Fruit fly (Drosophila melanogaster) whole organism, embryonic: ENCODE results near the gene mRpL13.

Experiments
- Atf6 ChIP-seq: fragments of 200-800 bp; sonication (Bioruptor generic); IDR thresholded peaks from 2 replicates; pipeline ENCODE4 v1.3.6; 2022; ENCODE audit warnings: missing biosample characterization, missing genetic modification characterization
- BEAF-32 ChIP-seq: fragments of 200-800 bp; sonication (Bioruptor generic); optimal IDR thresholded peaks from 3 replicates; lab custom pipeline; 2017; ENCODE audit warnings: missing biosample characterization, missing genetic modification characterization, mild to moderate bottlenecking, moderate library complexity, missing genetic modification reagents
- CG10979 ChIP-seq: fragments of 200-800 bp; sonication (Bioruptor generic); optimal IDR thresholded peaks from 2 replicates; lab custom pipeline; 2018; ENCODE audit warnings: missing biosample characterization, mild to moderate bottlenecking, missing genetic modification characterization, moderate library complexity
- CG11504 ChIP-seq: fragments of 200-800 bp; sonication (Bioruptor generic); optimal IDR thresholded peaks from 3 replicates; lab custom pipeline; 2019; ENCODE audit warnings: missing biosample characterization, mild to moderate bottlenecking, missing genetic modification characterization, moderate library complexity
- CG12744 ChIP-seq: fragments of 200-800 bp; sonication (Bioruptor generic); optimal IDR thresholded peaks from 2 replicates; lab custom pipeline; 2016; ENCODE audit warnings: missing biosample characterization, missing genetic modification characterization
- CG12942 ChIP-seq: fragments of 200-800 bp; sonication (Bioruptor generic); optimal IDR thresholded peaks from 3 replicates; lab custom pipeline; 2016; ENCODE audit warnings: missing biosample characterization, missing genetic modification characterization
- CG13424 ChIP-seq: fragments of 200-800 bp; sonication (Bioruptor generic); optimal IDR thresholded peaks from 2 replicates; lab custom pipeline; 2019; ENCODE audit warnings: missing biosample characterization, mild to moderate bottlenecking, missing genetic modification characterization, moderate library complexity
- CG1602 ChIP-seq: fragments of 200-800 bp; sonication (Bioruptor generic); optimal IDR thresholded peaks from 3 replicates; lab custom pipeline; 2016; ENCODE audit warnings: missing biosample characterization, missing genetic modification characterization
- CG16863 ChIP-seq: fragments of 200-800 bp; sonication (Bioruptor generic); optimal IDR thresholded peaks from 3 replicates; lab custom pipeline; 2016; ENCODE audit warnings: missing biosample characterization, missing genetic modification characterization
- CG17328 ChIP-seq: fragments of 200-800 bp; sonication (Bioruptor generic); IDR thresholded peaks from 2 replicates; pipeline ENCODE4 v1.3.6; 2022; ENCODE audit warnings: missing biosample characterization, missing genetic modification characterization
- CG17359 ChIP-seq: fragments of 200-800 bp; sonication (Bioruptor generic); optimal IDR thresholded peaks from 3 replicates; lab custom pipeline; 2018; ENCODE audit warnings: missing biosample characterization, mild to moderate bottlenecking, missing genetic modification characterization, moderate library complexity
- CG18619 ChIP-seq: fragments of 200-800 bp; sonication (Bioruptor generic); optimal IDR thresholded peaks from 3 replicates; lab custom pipeline; 2017; ENCODE audit warnings: missing biosample characterization, mild to moderate bottlenecking, missing genetic modification characterization
- CG3065 ChIP-seq: fragments of 200-800 bp; sonication (Bioruptor generic); optimal IDR thresholded peaks from 2 replicates; lab custom pipeline; 2016; ENCODE audit warnings: missing biosample characterization, missing genetic modification characterization
- CG3281 ChIP-seq: fragments of 200-800 bp; sonication (Bioruptor generic); optimal IDR thresholded peaks from 3 replicates; lab custom pipeline; 2017; ENCODE audit warnings: missing biosample characterization, mild to moderate bottlenecking, missing genetic modification characterization
- CG3726 ChIP-seq: fragments of 200-800 bp; sonication (Bioruptor generic); IDR thresholded peaks from 3 replicates; pipeline ENCODE4, ENCODE4 v1.3.6; 2022; ENCODE audit warnings: missing biosample characterization, missing genetic modification characterization
- CG3995 ChIP-seq: fragments of 200-800 bp; sonication (Bioruptor generic); optimal IDR thresholded peaks from 3 replicates; lab custom pipeline; 2016; ENCODE audit warnings: missing biosample characterization, missing genetic modification characterization
- CG43689 ChIP-seq: fragments of 200-800 bp; sonication (Bioruptor generic); IDR thresholded peaks from 2 replicates; pipeline ENCODE4 v1.3.6; 2022; ENCODE audit warnings: missing biosample characterization, missing genetic modification characterization
- CG4730 ChIP-seq: fragments of 200-800 bp; sonication (Bioruptor generic); IDR thresholded peaks from 2 replicates; pipeline ENCODE4 v1.3.6; 2022; ENCODE audit warnings: missing biosample characterization, missing genetic modification characterization
- CG6813 ChIP-seq: fragments of 200-800 bp; sonication (Bioruptor generic); optimal IDR thresholded peaks from 2 replicates; lab custom pipeline; 2017; ENCODE audit warnings: missing biosample characterization, missing genetic modification characterization, mild to moderate bottlenecking, moderate library complexity, missing genetic modification reagents
- CG7839 ChIP-seq: fragments of 200-800 bp; sonication (Bioruptor generic); optimal IDR thresholded peaks from 3 replicates; lab custom pipeline; 2018; ENCODE audit warnings: missing biosample characterization, mild to moderate bottlenecking, missing genetic modification characterization, moderate library complexity
- CG7963 ChIP-seq: fragments of 200-800 bp; sonication (Bioruptor generic); IDR thresholded peaks from 3 replicates; pipeline ENCODE4 v1.3.6; 2022; ENCODE audit warnings: missing biosample characterization, missing genetic modification characterization; ENCODE audit not compliant: partially characterized antibody
- Drgx ChIP-seq: fragments of 200-800 bp; sonication (Bioruptor generic); IDR thresholded peaks from 2 replicates; pipeline ENCODE4 v1.3.6; 2022; ENCODE audit warnings: missing biosample characterization, missing genetic modification characterization
- Eip74EF ChIP-seq, 2 experiments: fragments of 200-800 bp in 1 of 2; fragments of >200 bp in 1 of 2; sonication (Bioruptor generic) in 1 of 2; optimal IDR thresholded peaks; 2 replicates each; lab custom pipeline; 2017 to 2019; ENCODE audit warnings: missing biosample characterization in 2 of 2, missing genetic modification characterization in 2 of 2, mild to moderate bottlenecking in 1 of 2, moderate library complexity in 1 of 2
- HLH4C ChIP-seq: fragments of 200-800 bp; sonication (Bioruptor generic); IDR thresholded peaks from 3 replicates; pipeline ENCODE4 v1.3.6; 2022; ENCODE audit warnings: missing biosample characterization, missing genetic modification characterization; ENCODE audit not compliant: partially characterized antibody
- Max ChIP-seq: fragments of 200-800 bp; sonication (Bioruptor generic); optimal IDR thresholded peaks from 2 replicates; lab custom pipeline; 2016; ENCODE audit warnings: missing biosample characterization, mild to moderate bottlenecking, missing genetic modification characterization
- NFAT ChIP-seq: fragments of 200-800 bp; sonication (Bioruptor generic); IDR thresholded peaks from 2 replicates; pipeline ENCODE4 v1.3.6; 2022; ENCODE audit warnings: missing biosample characterization, missing genetic modification characterization
- Opbp ChIP-seq: fragments of 200-800 bp; sonication (Bioruptor generic); IDR thresholded peaks from 3 replicates; pipeline ENCODE4 v1.3.6; 2022; ENCODE audit warnings: missing biosample characterization, missing genetic modification characterization; ENCODE audit not compliant: partially characterized antibody
- Sin3A ChIP-seq: fragments of >200 bp; optimal IDR thresholded peaks from 2 replicates; lab custom pipeline; 2018
- Tbp ChIP-seq: fragments of >200 bp; optimal IDR thresholded peaks from 2 replicates; lab custom pipeline; 2018; ENCODE audit warnings: missing biosample characterization, missing genetic modification characterization
- ash1 ChIP-seq: fragments of 200-800 bp; sonication (Bioruptor generic); optimal IDR thresholded peaks from 2 replicates; lab custom pipeline; 2018; ENCODE audit warnings: missing biosample characterization, mild to moderate bottlenecking, missing genetic modification characterization
- ato ChIP-seq: fragments of 200-800 bp; sonication (Bioruptor generic); IDR thresholded peaks from 2 replicates; pipeline ENCODE4 v1.3.6; 2022; ENCODE audit warnings: missing biosample characterization, missing genetic modification characterization; ENCODE audit not compliant: partially characterized antibody
- cato ChIP-seq: fragments of 200-800 bp; sonication (Bioruptor generic); optimal IDR thresholded peaks from 2 replicates; lab custom pipeline; 2016; ENCODE audit warnings: missing biosample characterization, missing genetic modification characterization, borderline replicate concordance
- croc ChIP-seq: fragments of 200-800 bp; sonication (Bioruptor generic); conservative IDR thresholded peaks from 3 replicates; pipeline ENCODE4 v1.3.6; 2022; ENCODE audit warnings: missing biosample characterization, missing genetic modification characterization
- crp ChIP-seq, 2 experiments: fragments of 200-800 bp; sonication (Bioruptor generic); optimal IDR thresholded peaks; 2 replicates in 1 of 2; 3 replicates in 1 of 2; lab custom pipeline; 2017; ENCODE audit warnings: missing biosample characterization in 2 of 2, missing genetic modification characterization in 2 of 2, mild to moderate bottlenecking in 1 of 2, moderate library complexity in 1 of 2
- fu2 ChIP-seq: fragments of 200-800 bp; sonication (Bioruptor generic); optimal IDR thresholded peaks from 2 replicates; lab custom pipeline; 2016; ENCODE audit warnings: missing biosample characterization, missing genetic modification characterization
- hbn ChIP-seq: fragments of 200-800 bp; sonication (Bioruptor generic); IDR thresholded peaks from 2 replicates; pipeline ENCODE4 v1.3.6; 2022; ENCODE audit warnings: missing biosample characterization, missing genetic modification characterization; ENCODE audit not compliant: partially characterized antibody
- ken ChIP-seq: fragments of 200-800 bp; sonication (Bioruptor generic); IDR thresholded peaks from 3 replicates; pipeline ENCODE4 v1.3.6; 2022; ENCODE audit warnings: missing biosample characterization, missing genetic modification characterization
- kni ChIP-seq: fragments of 200-800 bp; sonication (Bioruptor generic); optimal IDR thresholded peaks from 3 replicates; lab custom pipeline; 2017; ENCODE audit warnings: mild to moderate bottlenecking, missing biosample characterization, missing genetic modification reagents, missing genetic modification characterization
- knrl ChIP-seq: fragments of 200-800 bp; sonication (Bioruptor generic); IDR thresholded peaks from 3 replicates; pipeline ENCODE4 v1.3.6; 2022; ENCODE audit warnings: missing biosample characterization, missing genetic modification characterization; ENCODE audit not compliant: partially characterized antibody
- lmd ChIP-seq: fragments of 200-800 bp; sonication (Bioruptor generic); IDR thresholded peaks from 2 replicates; pipeline ENCODE4 v1.3.6; 2022; ENCODE audit warnings: missing biosample characterization, missing genetic modification characterization
- mam ChIP-seq: fragments of 200-800 bp; sonication (Bioruptor generic); optimal IDR thresholded peaks from 3 replicates; lab custom pipeline; 2016; ENCODE audit warnings: missing biosample characterization, missing genetic modification characterization
- mld ChIP-seq: fragments of 200-800 bp; sonication (Bioruptor generic); IDR thresholded peaks from 3 replicates; pipeline ENCODE4 v1.3.6; 2022; ENCODE audit warnings: missing biosample characterization, missing genetic modification characterization; ENCODE audit not compliant: partially characterized antibody
- p53 ChIP-seq: fragments of 200-800 bp; sonication (Bioruptor generic); optimal IDR thresholded peaks from 2 replicates; lab custom pipeline; 2016; ENCODE audit warnings: missing biosample characterization, missing genetic modification characterization
- schlank ChIP-seq: fragments of 200-800 bp; sonication (Bioruptor generic); optimal IDR thresholded peaks from 2 replicates; lab custom pipeline; 2018; ENCODE audit warnings: missing biosample characterization, mild to moderate bottlenecking, missing genetic modification characterization
- sens-2 ChIP-seq: fragments of 200-800 bp; sonication (Bioruptor generic); IDR thresholded peaks from 2 replicates; pipeline ENCODE4 v1.3.6; 2022; ENCODE audit warnings: missing biosample characterization, missing genetic modification characterization
- slou ChIP-seq: fragments of 200-800 bp; sonication (Bioruptor generic); optimal IDR thresholded peaks from 3 replicates; lab custom pipeline; 2016; ENCODE audit warnings: missing biosample characterization, missing genetic modification characterization
- tgo ChIP-seq: fragments of 200-800 bp; sonication (Bioruptor generic); IDR thresholded peaks from 3 replicates; pipeline ENCODE4 v1.3.6; 2022; ENCODE audit warnings: missing biosample characterization, missing genetic modification characterization
- tna ChIP-seq: fragments of 200-800 bp; sonication (Bioruptor generic); IDR thresholded peaks from 2 replicates; pipeline ENCODE4 v1.3.6; 2022; ENCODE audit warnings: missing biosample characterization, missing genetic modification characterization; ENCODE audit not compliant: partially characterized antibody
- yki ChIP-seq: fragments of >200 bp; optimal IDR thresholded peaks from 3 replicates; lab custom pipeline; 2018

The mRpL13 gene

DNA sequence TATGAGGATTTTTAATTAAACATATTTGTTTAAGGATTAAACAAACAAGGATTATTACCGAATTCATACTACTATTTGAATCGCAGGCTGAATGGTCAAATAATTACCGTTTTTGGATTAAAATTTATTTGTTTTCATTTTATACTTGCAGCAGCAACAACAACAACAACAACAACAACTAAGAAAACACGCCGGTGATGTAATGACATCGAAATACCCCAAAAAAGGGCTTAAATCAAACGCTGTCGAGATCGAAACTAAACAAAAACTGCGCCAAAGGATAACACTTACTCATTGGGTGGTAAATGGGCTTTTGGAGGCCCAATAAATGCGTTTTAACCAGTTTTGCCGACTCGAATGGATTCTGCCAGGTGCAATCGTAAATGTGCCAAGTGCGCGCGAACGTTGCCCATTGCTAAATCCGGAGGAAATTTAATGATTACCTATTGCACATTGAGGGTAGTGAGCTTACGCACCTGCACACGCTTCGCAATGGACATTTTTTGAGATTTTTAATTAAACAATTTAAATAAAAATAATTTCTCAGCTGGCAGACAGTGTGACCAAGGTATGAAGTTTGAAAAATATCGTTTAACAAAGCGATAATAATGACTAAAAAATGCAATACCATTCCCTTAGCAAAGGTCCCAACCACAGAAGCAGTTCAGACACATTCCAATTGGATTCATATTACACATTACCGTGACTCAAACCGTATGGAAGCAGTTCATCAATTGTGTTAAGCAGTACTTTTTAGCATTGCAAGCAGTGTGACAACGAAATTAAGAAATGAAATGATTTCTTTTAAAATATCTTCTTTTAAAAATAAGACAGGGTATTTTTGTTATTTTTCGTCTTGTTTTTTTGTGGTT, at the start of gene mRpL13, which contains the start of gene CG10602 (continued):
- peak; percentile 30 for TF ChIP-seq fu2
- no peak for TF ChIP-seq slou (GFP tag; lab: Kevin White, UChicago)
- no peak for TF ChIP-seq Tbp (GFP tag; lab: Kevin White, UChicago)
- TF ChIP-seq Eip74EF (GFP tag; optimal IDR thresholded peaks at IDR 0.05; lab: Kevin White, UChicago): no peak
- TF ChIP-seq CG7839 (tag; lab: Kevin White, UChicago): peak; percentile 5
- peak in 1 of 2 experiments; percentile 86 for TF ChIP-seq crp (GFP tag; optimal IDR thresholded peaks at IDR 0.05; lab: Kevin White, UChicago)
- no peak for TF ChIP-seq CG10979 (tag; lab: Kevin White, UChicago)
- no peak for TF ChIP-seq schlank (tag; lab: Kevin White, UChicago)
- no peak for TF ChIP-seq kni
- TF ChIP-seq CG17328 (GFP tag; lab: Robert Waterston, UW): no peak
- TF ChIP-seq ato (GFP tag; lab: Robert Waterston, UW): no peak
- TF ChIP-seq CG6813 (GFP tag; lab: Kevin White, UChicago): no peak
- TF ChIP-seq CG43689 (GFP tag; lab: Robert Waterston, UW): no peak
- TF ChIP-seq mam (GFP tag; lab: Kevin White, UChicago): no peak
- TF ChIP-seq CG17359 (tag; lab: Kevin White, UChicago): no peak
- TF ChIP-seq ken: no peak
- TF ChIP-seq CG11504 (tag; lab: Kevin White, UChicago): peak; percentile 61
- no peak for TF ChIP-seq CG12942
- peak; percentile 43 for TF ChIP-seq p53 (GFP tag; lab: Kevin White, UChicago)
- no peak for TF ChIP-seq CG3281 (GFP tag; lab: Kevin White, UChicago)
- no peak for TF ChIP-seq croc (GFP tag; lab: Robert Waterston, UW)
- no peak for TF ChIP-seq NFAT (GFP tag; lab: Robert Waterston, UW)
- TF ChIP-seq CG3995 (GFP tag; lab: Kevin White, UChicago): no peak
- TF ChIP-seq CG4730 (GFP tag; lab: Robert Waterston, UW): no peak
- TF ChIP-seq hbn: no peak
- TF ChIP-seq HLH4C: no peak
- TF ChIP-seq tna (GFP tag; lab: Robert Waterston, UW): no peak
- no peak for TF ChIP-seq Max (GFP tag; lab: Kevin White, UChicago)
- peak; percentile 43; the same call in 1 of the 3 replicates for TF ChIP-seq Opbp (GFP tag; lab: Robert Waterston, UW)
- TF ChIP-seq Drgx: no peak
- TF ChIP-seq cato (GFP tag; lab: Kevin White, UChicago): no peak
- peak; percentile 4 for TF ChIP-seq Sin3A (lab: Kevin White, UChicago)
- TF ChIP-seq knrl (GFP tag; lab: Robert Waterston, UW): peak; percentile 77; the same call in 1 of the 3 replicates
- no peak for TF ChIP-seq tgo
- no peak for TF ChIP-seq CG18619 (GFP tag; lab: Kevin White, UChicago)
- TF ChIP-seq mld (GFP tag; lab: Robert Waterston, UW): no peak
- TF ChIP-seq Atf6 (GFP tag; lab: Robert Waterston, UW): no peak
- TF ChIP-seq yki: peak; percentile 46
- TF ChIP-seq lmd (GFP tag; lab: Robert Waterston, UW): no peak
- TF ChIP-seq CG12744: peak; percentile 13
- no peak for TF ChIP-seq CG1602
- no peak for TF ChIP-seq CG16863 (GFP tag; lab: Kevin White, UChicago)
- TF ChIP-seq sens-2: no peak
- peak; percentile 18 for TF ChIP-seq CG13424 (tag; lab: Kevin White, UChicago)
- TF ChIP-seq CG7963 (GFP tag; lab: Robert Waterston, UW): no peak
- TF ChIP-seq ash1: no peak
- TF ChIP-seq BEAF-32 (GFP tag; lab: Kevin White, UChicago): peak; percentile 58
- no peak for TF ChIP-seq CG3065 (GFP tag; lab: Kevin White, UChicago)
- no peak for TF ChIP-seq CG3726
